Worm (Caenorhabditis elegans) whole organism, L1 larva: ENCODE data around the gene K07H8.8.

Experiments used
- C34B4.2 ChIP-seq: sonication (generic microtip); optimal IDR thresholded peaks from 2 replicates; lab custom pipeline; 2017; ENCODE audit warnings: mild to moderate bottlenecking, missing genetic modification characterization, missing compliant biosample characterization
- ama-1 ChIP-seq: fragments of 150-350 bp; optimal IDR thresholded peaks from 2 replicates; lab custom pipeline; 2014
- ceh-63 ChIP-seq: fragments of 200-800 bp; sonication (Bioruptor generic); optimal IDR thresholded peaks from 2 replicates; lab custom pipeline; 2018; ENCODE audit warnings: mild to moderate bottlenecking, missing genetic modification characterization, missing compliant biosample characterization
- ceh-82 ChIP-seq, 3 experiments: fragments of 150-350 bp in 1 of 3; sonication (generic microtip) in 2 of 3; optimal IDR thresholded peaks; 2 replicates each; lab custom pipeline; 2014 to 2017; ENCODE audit warnings: missing biosample characterization in 3 of 3, missing genetic modification characterization in 3 of 3
- ceh-90 ChIP-seq: sonication (generic microtip); optimal IDR thresholded peaks from 2 replicates; lab custom pipeline; 2016; ENCODE audit warnings: missing genetic modification characterization, missing compliant biosample characterization
- dpl-1 ChIP-seq, 3 experiments: fragments of 150-350 bp in 2 of 3; sonication (generic microtip) in 1 of 3; optimal IDR thresholded peaks; 2 replicates each; lab custom pipeline; 2014 to 2017; ENCODE audit warnings: missing biosample characterization in 3 of 3, missing genetic modification characterization in 3 of 3, missing genetic modification reagents in 3 of 3
- fkh-8 ChIP-seq: sonication (generic microtip); optimal IDR thresholded peaks from 2 replicates; lab custom pipeline; 2016; ENCODE audit warnings: mild to moderate bottlenecking, missing genetic modification characterization, missing compliant biosample characterization
- grh-1 ChIP-seq: fragments of 200-800 bp; sonication (Bioruptor generic); IDR thresholded peaks from 2 replicates; pipeline ENCODE4 v1.3.6; 2022; ENCODE audit warnings: missing genetic modification reagents, missing genetic modification characterization, missing compliant biosample characterization
- hlh-17 ChIP-seq: fragments of 200-800 bp; sonication (Bioruptor generic); optimal IDR thresholded peaks from 2 replicates; lab custom pipeline; 2018; ENCODE audit warnings: missing genetic modification characterization, mild to moderate bottlenecking, missing compliant biosample characterization, moderate library complexity, borderline replicate concordance
- hlh-4 ChIP-seq: sonication (generic microtip); optimal IDR thresholded peaks from 2 replicates; lab custom pipeline; 2016; ENCODE audit warnings: mild to moderate bottlenecking, missing genetic modification characterization, missing compliant biosample characterization
- irx-1 ChIP-seq: sonication (generic microtip); optimal IDR thresholded peaks from 2 replicates; lab custom pipeline; 2016; ENCODE audit warnings: missing genetic modification characterization, missing compliant biosample characterization
- jun-1 ChIP-seq: fragments of 150-350 bp; optimal IDR thresholded peaks from 2 replicates; lab custom pipeline; 2014; ENCODE audit warnings: missing biosample characterization, missing genetic modification reagents, missing genetic modification characterization
- lin-13 ChIP-seq: fragments of 150-350 bp; optimal IDR thresholded peaks from 2 replicates; lab custom pipeline; 2014; ENCODE audit warnings: missing biosample characterization, missing genetic modification reagents, missing genetic modification characterization
- mep-1 ChIP-seq: fragments of 150-350 bp; optimal IDR thresholded peaks from 2 replicates; lab custom pipeline; 2014; ENCODE audit warnings: missing biosample characterization, missing genetic modification characterization
- nhr-237 ChIP-seq: fragments of 150-350 bp; optimal IDR thresholded peaks from 2 replicates; lab custom pipeline; 2014; ENCODE audit warnings: missing biosample characterization, missing genetic modification characterization
- nhr-28 ChIP-seq: fragments of 150-350 bp; optimal IDR thresholded peaks from 2 replicates; lab custom pipeline; 2014; ENCODE audit warnings: missing biosample characterization, missing genetic modification characterization
- nhr-76 ChIP-seq: sonication (generic microtip); optimal IDR thresholded peaks from 2 replicates; lab custom pipeline; 2017; ENCODE audit warnings: missing biosample characterization, missing genetic modification characterization
- nhr-85 ChIP-seq: sonication (generic microtip); peaks from one replicate; lab custom pipeline; 2016; ENCODE audit warnings: missing genetic modification characterization, inconsistent platforms, missing compliant biosample characterization
- pag-3 ChIP-seq: sonication (generic microtip); optimal IDR thresholded peaks from 2 replicates; lab custom pipeline; 2017; ENCODE audit warnings: missing genetic modification characterization, mild to moderate bottlenecking, missing compliant biosample characterization, antibody characterized with exemption, borderline replicate concordance; ENCODE audit not compliant: insufficient read depth
- pax-3 ChIP-seq: fragments of 200-800 bp; sonication (Bioruptor generic); optimal IDR thresholded peaks from 2 replicates; lab custom pipeline; 2018; ENCODE audit warnings: mild to moderate bottlenecking, missing genetic modification characterization, moderate library complexity, missing compliant biosample characterization
- skn-1 ChIP-seq: fragments of 150-350 bp; optimal IDR thresholded peaks from 2 replicates; lab custom pipeline; 2014; ENCODE audit warnings: missing biosample characterization, missing genetic modification characterization
- snpc-4 ChIP-seq: fragments of 150-350 bp; optimal IDR thresholded peaks from 2 replicates; lab custom pipeline; 2014; ENCODE audit warnings: missing biosample characterization, missing genetic modification characterization
- snu-23 ChIP-seq: sonication (generic microtip); optimal IDR thresholded peaks from 2 replicates; lab custom pipeline; 2016; ENCODE audit warnings: missing genetic modification characterization, missing compliant biosample characterization
- sox-4 ChIP-seq: sonication (generic microtip); optimal IDR thresholded peaks from 2 replicates; lab custom pipeline; 2016; ENCODE audit warnings: missing genetic modification characterization, missing compliant biosample characterization
- tlp-1 ChIP-seq: fragments of 150-350 bp; optimal IDR thresholded peaks from 2 replicates; lab custom pipeline; 2014; ENCODE audit warnings: missing biosample characterization, missing genetic modification characterization
- unc-130 ChIP-seq: fragments of 150-350 bp; optimal IDR thresholded peaks from 2 replicates; lab custom pipeline; 2017; ENCODE audit warnings: missing biosample characterization, missing genetic modification characterization, inconsistent platforms
- unc-62 ChIP-seq: fragments of 150-350 bp; optimal IDR thresholded peaks from 2 replicates; lab custom pipeline; 2014; ENCODE audit warnings: missing biosample characterization, missing genetic modification reagents, missing genetic modification characterization
- vab-15 ChIP-seq: sonication (generic microtip); optimal IDR thresholded peaks from 2 replicates; lab custom pipeline; 2017; ENCODE audit warnings: missing genotype, mild to moderate bottlenecking, missing genetic modification characterization, missing compliant biosample characterization
- zag-1 ChIP-seq: fragments of 150-350 bp; optimal IDR thresholded peaks from 2 replicates; lab custom pipeline; 2014; ENCODE audit warnings: missing biosample characterization, missing genetic modification characterization

The K07H8.8 gene

DNA sequence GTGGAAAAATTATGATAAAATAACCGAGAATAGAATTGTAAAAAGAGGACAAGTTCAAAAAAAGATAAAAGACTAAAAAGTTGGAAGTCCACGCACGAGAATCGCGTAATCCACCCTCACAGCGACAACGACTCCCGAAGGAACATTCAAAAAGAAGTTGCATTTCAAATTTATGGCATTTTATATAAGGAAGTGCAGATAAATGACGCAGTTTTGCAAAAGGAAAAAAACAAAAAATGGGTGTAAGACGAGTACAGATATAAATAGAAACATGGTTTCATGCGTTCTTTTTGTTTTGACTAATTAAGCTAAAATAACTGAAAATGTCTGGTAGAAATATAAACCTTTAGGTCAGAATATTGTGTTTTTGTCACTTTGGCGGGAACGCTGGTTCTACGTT lies 15.0 kb upstream of the K07H8.8 start (continued):
- TF ChIP-seq hlh-4 (tag; lab: Kevin White, UChicago): no peak
- no peak for TF ChIP-seq snpc-4 (tag; lab: Kevin White, UChicago)
- TF ChIP-seq unc-62: no peak

DNA sequence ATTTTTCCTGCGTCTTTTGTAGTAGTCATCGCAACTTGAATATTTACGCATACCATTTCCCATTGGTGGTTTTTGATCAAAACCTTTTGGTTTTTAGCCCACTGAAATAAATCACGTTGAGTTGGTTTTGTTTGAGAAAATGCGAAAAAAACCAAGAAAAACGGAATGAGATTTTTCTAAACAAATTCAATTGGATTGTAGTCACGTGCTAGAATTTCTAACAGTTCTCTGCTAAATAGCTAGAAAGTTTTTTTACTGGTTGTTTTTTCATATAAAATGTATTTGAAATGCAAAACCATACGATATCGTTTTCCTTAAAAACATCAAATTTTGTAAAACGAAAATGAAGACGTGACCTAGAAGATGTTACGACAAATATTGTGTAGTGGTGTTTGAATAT lies 8.4 kb upstream of the K07H8.8 start, which contains the start of gene K07H8.12:
K07H8.12 (minus strand) TSS at position 101 of the 400 bp plus-strand sequence.
- TF ChIP-seq nhr-237 (tag; lab: Kevin White, UChicago): no peak
- no peak for TF ChIP-seq mep-1 (tag; lab: Kevin White, UChicago)
- TF ChIP-seq vab-15: no peak
- TF ChIP-seq unc-62: no peak
- no peak for TF ChIP-seq tlp-1 (tag; lab: Kevin White, UChicago)
- no peak for TF ChIP-seq hlh-17 (GFP tag; lab: Kevin White, UChicago)
- TF ChIP-seq sox-4: no peak
- TF ChIP-seq nhr-28 (tag; lab: Kevin White, UChicago): no peak
- TF ChIP-seq zag-1 (tag; lab: Kevin White, UChicago): no peak
- no peak for TF ChIP-seq grh-1 (GFP tag; lab: Robert Waterston, UW)
- TF ChIP-seq dpl-1 (GFP tag; optimal IDR thresholded peaks at IDR 0.05; lab: Kevin White, UChicago): no peak
- no peak for TF ChIP-seq pax-3 (tag; lab: Kevin White, UChicago)
- TF ChIP-seq nhr-76: no peak
- no peak for TF ChIP-seq ceh-90 (tag; lab: Kevin White, UChicago)
- TF ChIP-seq pag-3 (tag; lab: Kevin White, UChicago): no peak
- TF ChIP-seq ceh-63 (GFP tag; lab: Kevin White, UChicago): no peak
- TF ChIP-seq irx-1 (tag; lab: Kevin White, UChicago): no peak

DNA sequence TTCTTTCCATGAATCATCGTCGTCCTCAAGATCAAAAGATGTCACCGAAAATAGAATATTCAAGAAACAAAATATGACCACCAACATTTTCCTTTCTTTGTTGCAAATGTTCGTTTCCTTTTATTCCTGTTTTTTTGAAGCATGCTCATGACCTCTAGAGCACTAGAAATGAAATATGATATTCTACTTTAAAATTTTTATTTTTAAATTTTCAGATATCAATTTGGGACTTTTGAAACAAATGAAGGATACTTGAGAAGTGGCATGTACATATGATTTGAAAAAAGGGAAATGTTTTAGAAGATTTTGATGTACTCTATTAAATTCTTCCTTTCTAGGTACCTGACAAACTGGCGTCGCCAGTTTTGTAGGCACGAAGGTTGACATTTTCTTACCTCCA lies 7.0 kb upstream of the K07H8.8 start, which contains the start of gene K07H8.11:
K07H8.11 (minus strand) TSS at position 101 of the 400 bp plus-strand sequence.
- no peak for TF ChIP-seq lin-13 (GFP tag; lab: Kevin White, UChicago)
- TF ChIP-seq jun-1 (tag; lab: Kevin White, UChicago): no peak
- no peak for TF ChIP-seq fkh-8 (tag; lab: Kevin White, UChicago)
- no peak for TF ChIP-seq ceh-82 (tag; optimal IDR thresholded peaks at IDR 0.05; lab: Kevin White, UChicago)
- no peak for TF ChIP-seq unc-130 (tag; lab: Kevin White, UChicago)

DNA sequence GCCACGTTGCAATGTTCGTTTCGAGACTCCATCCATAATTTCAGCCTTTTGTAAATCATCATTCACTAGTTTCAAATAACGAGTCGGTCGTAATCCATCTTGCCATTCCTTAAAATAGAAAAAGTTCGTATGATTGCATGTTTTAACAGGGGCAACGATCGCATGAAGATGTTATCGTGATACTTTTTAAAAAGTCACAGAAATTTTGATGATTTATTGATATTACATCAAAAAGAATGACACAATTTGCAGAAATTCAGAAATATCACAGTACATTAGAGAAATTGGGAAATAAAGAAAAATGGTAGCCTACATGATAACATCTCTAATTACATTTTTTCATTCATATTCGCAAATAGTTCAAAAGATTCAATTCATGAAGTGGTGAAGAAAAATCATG lies 5.1 kb upstream of the K07H8.8 start:
- peak; percentile 51 for TF ChIP-seq nhr-85
- TF ChIP-seq C34B4.2: no peak

DNA sequence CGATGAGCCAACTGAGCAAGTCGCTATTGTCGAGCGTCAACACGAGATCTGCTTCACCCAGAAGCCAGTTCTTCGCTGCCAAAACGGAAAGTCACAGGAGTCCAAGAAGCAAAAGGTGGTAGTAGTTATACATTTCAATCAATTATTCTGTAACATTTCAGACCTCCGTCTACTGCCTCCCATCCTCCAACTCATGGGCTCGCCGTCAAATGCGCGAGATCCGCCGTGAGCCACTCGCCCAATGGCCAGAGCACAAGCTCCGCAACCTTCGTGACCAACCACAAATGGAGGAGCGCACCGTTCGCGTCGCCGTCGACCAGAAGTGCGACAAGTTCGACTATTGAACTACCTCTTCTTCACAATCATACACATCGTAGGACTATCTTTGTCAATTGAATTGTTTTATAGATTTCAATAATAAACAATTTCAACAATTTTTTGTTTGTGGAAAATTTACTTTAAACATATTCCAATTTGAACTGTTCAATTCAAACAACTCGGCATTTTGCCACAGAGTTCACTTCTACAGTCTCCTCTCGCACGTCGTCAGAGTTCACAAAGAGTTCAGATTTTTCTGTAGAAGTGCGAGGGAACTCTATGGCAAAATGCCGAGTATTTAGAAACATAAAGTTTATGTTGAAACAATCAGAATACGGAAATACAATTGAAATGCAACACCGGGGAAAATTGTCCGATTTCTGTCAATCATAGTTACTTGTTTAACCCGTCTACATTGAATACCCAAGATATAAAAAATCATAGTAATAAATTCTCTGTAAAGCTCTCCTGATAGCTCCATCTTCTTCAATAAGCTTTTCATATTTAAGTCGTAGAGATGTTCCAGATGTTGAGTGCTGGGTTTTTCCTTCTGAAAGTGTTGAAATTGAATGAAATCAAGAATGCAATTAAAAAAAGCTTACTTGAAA lies 1.9 kb downstream of the K07H8.8 start:
- no peak for TF ChIP-seq skn-1 (tag; lab: Kevin White, UChicago)
- TF ChIP-seq, all 84 proteins: peak for 0

DNA sequence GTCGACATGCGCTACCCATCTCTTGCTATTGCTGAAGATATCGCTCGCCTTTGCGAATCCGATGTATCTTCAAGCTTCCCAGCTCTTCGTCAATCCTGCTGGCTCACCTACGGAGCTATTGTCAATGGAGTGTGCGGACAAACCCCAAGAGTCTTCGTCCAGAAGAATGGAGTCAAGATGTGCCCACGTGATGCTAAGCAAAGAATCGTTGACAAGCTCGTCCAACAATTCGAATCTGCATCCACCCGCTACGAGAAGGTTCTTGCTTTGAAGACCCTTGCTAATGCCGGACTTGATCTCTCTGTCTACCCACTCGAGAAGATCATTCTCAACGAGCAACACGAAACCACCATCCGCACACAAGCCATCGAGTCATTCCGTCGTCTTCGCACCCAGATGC lies 5.5 kb downstream of the K07H8.8 start:
- no peak for TF ChIP-seq snu-23 (GFP tag; lab: Kevin White, UChicago)
- TF ChIP-seq ama-1: no peak
